Worm (Caenorhabditis elegans): Measurements from ENCODE around the gene nlp-80.

DNA sequence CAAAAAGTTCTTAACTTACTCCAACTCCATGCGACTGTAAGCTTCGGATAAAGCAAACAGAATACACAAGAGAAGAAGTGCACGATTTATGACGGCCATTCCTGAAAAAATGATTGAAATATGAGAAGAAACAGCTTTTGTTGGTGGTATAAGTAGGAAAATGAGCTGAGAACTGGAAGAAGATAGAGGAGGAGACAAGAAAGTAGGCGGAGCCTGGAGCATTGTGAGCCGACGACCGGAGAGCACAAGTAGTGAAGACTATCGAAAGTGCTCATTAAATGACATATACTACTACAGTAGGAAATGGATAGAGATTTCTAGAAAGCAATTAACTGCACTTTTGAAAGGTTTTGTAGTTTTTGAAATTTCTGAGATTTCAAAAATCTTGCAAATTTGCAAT lies at the start of gene nlp-80:
- TF ChIP-seq tbx-11 (GFP tag; IDR thresholded peaks at IDR 0.05) (no peak), flt-1 (GFP tag; IDR thresholded peaks at IDR 0.05) (no peak), ama-1 (optimal IDR thresholded peaks at IDR 0.05) (no peak), scrt-1 (GFP tag; IDR thresholded peaks at IDR 0.05) (no peak), hnd-1 (tag; optimal IDR thresholded peaks at IDR 0.05) (no peak), sea-1 (GFP tag; conservative IDR thresholded peaks at IDR 0.05) (no peak), aly-1 (tag; optimal IDR thresholded peaks at IDR 0.05) (no peak), F13C5.2 (tag; optimal IDR thresholded peaks at IDR 0.05) (no peak), ceh-13 (GFP tag; optimal IDR thresholded peaks at IDR 0.05) (no peak), B0310.2 (tag; optimal IDR thresholded peaks at IDR 0.05) (no peak), tra-4 (tag; optimal IDR thresholded peaks at IDR 0.05) (no peak), ceh-36 (tag; optimal IDR thresholded peaks at IDR 0.05) (no peak), hmg-4 (GFP tag; optimal IDR thresholded peaks at IDR 0.05) (no peak), pes-1 (GFP tag; IDR thresholded peaks at IDR 0.05) (no peak)
